Fruit fly (Drosophila melanogaster) whole organism, wandering third instar larva: ENCODE measurements around the gene CG14411.

Experiments used
- Dfd ChIP-seq: fragments of >200 bp; optimal IDR thresholded peaks from 2 replicates; lab custom pipeline; 2017; ENCODE audit warnings: missing biosample characterization, missing genetic modification characterization
- Dif ChIP-seq: fragments of 200-275, 200-300 bp; sonication (Bioruptor generic); optimal IDR thresholded peaks from 2 replicates; lab custom pipeline; 2018; ENCODE audit warnings: missing biosample characterization, missing genetic modification characterization; ENCODE audit not compliant: partially characterized antibody
- Hnf4 ChIP-seq: fragments of 200-800 bp; sonication (Bioruptor generic); optimal IDR thresholded peaks from 2 replicates; lab custom pipeline; 2016; ENCODE audit warnings: missing biosample characterization, mild to moderate bottlenecking, missing genetic modification characterization
- N ChIP-seq: fragments of >200 bp; optimal IDR thresholded peaks from 2 replicates; lab custom pipeline; 2018; ENCODE audit warnings: missing biosample characterization, missing external identifiers, missing genetic modification characterization
- br ChIP-seq: fragments of 200-800 bp; sonication (Bioruptor generic); optimal IDR thresholded peaks from 2 replicates; lab custom pipeline; 2016; ENCODE audit warnings: missing biosample characterization, missing genetic modification characterization
- brk ChIP-seq: fragments of 200-800 bp; sonication (Bioruptor generic); optimal IDR thresholded peaks from 2 replicates; lab custom pipeline; 2016; ENCODE audit warnings: missing biosample characterization, mild to moderate bottlenecking, missing genetic modification characterization
- jim ChIP-seq: fragments of 175-275, 200-325 bp; sonication (Bioruptor generic); optimal IDR thresholded peaks from 2 replicates; lab custom pipeline; 2016; ENCODE audit warnings: missing biosample characterization, mild to moderate bottlenecking, missing genetic modification characterization
- psq ChIP-seq: fragments of 200-800 bp; sonication (Bioruptor generic); optimal IDR thresholded peaks from 3 replicates; lab custom pipeline; 2017; ENCODE audit warnings: missing biosample characterization, mild to moderate bottlenecking, missing genetic modification characterization, moderate library complexity
- usp ChIP-seq: fragments of >200 bp; optimal IDR thresholded peaks from 2 replicates; lab custom pipeline; 2017; ENCODE audit warnings: missing biosample characterization, missing genetic modification characterization

- no peak for TF ChIP-seq brk (GFP tag; lab: Kevin White, UChicago)
- TF ChIP-seq Dif (GFP tag; lab: Kevin White, UChicago), result no peak
- no peak for TF ChIP-seq usp (GFP tag; lab: Kevin White, UChicago)
- no peak for TF ChIP-seq jim
- TF ChIP-seq Dfd (GFP tag; lab: Kevin White, UChicago), result no peak
- no peak for TF ChIP-seq Hnf4 (GFP tag; lab: Kevin White, UChicago)
- TF ChIP-seq N (GFP tag; lab: Kevin White, UChicago), result no peak
- no peak for TF ChIP-seq br (GFP tag; lab: Kevin White, UChicago)
- no peak for TF ChIP-seq psq (GFP tag; lab: Kevin White, UChicago)
Measured at dm6 chrX:14841893-14842505, 9.6 kb downstream of the CG14411 start.
